Worm (Caenorhabditis elegans) whole organism, mixed stage, embryonic: ENCODE measurements around the gene figl-1.

ENCODE experiments used
- M03D4.4 ChIP-seq: sonication (generic microtip); optimal IDR thresholded peaks from 2 replicates; lab custom pipeline; 2017; ENCODE audit warnings: mild to moderate bottlenecking, missing genetic modification characterization, missing compliant biosample characterization
- ceh-39 ChIP-seq: fragments of 150-350 bp; optimal IDR thresholded peaks from 2 replicates; lab custom pipeline; 2014; ENCODE audit warnings: missing biosample characterization, missing genetic modification characterization
- ceh-43 ChIP-seq: fragments of 200-800 bp; sonication (Bioruptor generic); optimal IDR thresholded peaks from 2 replicates; lab custom pipeline; 2018; ENCODE audit warnings: mild to moderate bottlenecking, missing genetic modification characterization, moderate library complexity, missing compliant biosample characterization
- ceh-83 ChIP-seq: fragments of 200-800 bp; sonication (Bioruptor generic); optimal IDR thresholded peaks from 2 replicates; lab custom pipeline; 2018; ENCODE audit warnings: mild to moderate bottlenecking, missing genetic modification characterization, missing compliant biosample characterization
- ces-1 ChIP-seq: fragments of 150-350 bp; optimal IDR thresholded peaks from 2 replicates; lab custom pipeline; 2014; ENCODE audit warnings: missing biosample characterization, missing genetic modification reagents, missing genetic modification characterization
- cnd-1 ChIP-seq: fragments of 200-800 bp; sonication (Bioruptor generic); optimal IDR thresholded peaks from 2 replicates; lab custom pipeline; 2018; ENCODE audit warnings: mild to moderate bottlenecking, missing genetic modification characterization, missing compliant biosample characterization
- elt-1 ChIP-seq: sonication (generic microtip); optimal IDR thresholded peaks from 2 replicates; lab custom pipeline; 2017; ENCODE audit warnings: missing genetic modification characterization, mild to moderate bottlenecking, missing compliant biosample characterization, antibody characterized with exemption, moderate library complexity, borderline replicate concordance; ENCODE audit not compliant: insufficient read depth
- elt-3 ChIP-seq: fragments of 150-350 bp; optimal IDR thresholded peaks from 2 replicates; lab custom pipeline; 2014; ENCODE audit warnings: missing biosample characterization, missing genetic modification characterization
- flh-1 ChIP-seq: fragments of 200-800 bp; sonication (Bioruptor generic); optimal IDR thresholded peaks from 2 replicates; lab custom pipeline; 2018; ENCODE audit warnings: mild to moderate bottlenecking, missing genetic modification characterization, moderate library complexity, missing compliant biosample characterization
- ham-2 ChIP-seq: fragments of 200-800 bp; sonication (Bioruptor generic); optimal IDR thresholded peaks from 2 replicates; lab custom pipeline; 2018; ENCODE audit warnings: mild to moderate bottlenecking, missing genetic modification characterization, missing compliant biosample characterization
- hlh-1 ChIP-seq: fragments of 150-350 bp; optimal IDR thresholded peaks from 2 replicates; lab custom pipeline; 2014; ENCODE audit warnings: missing biosample characterization, missing genetic modification reagents, missing genetic modification characterization
- lin-13 ChIP-seq: fragments of 150-350 bp; optimal IDR thresholded peaks from 2 replicates; lab custom pipeline; 2014; ENCODE audit warnings: missing biosample characterization, missing genetic modification characterization
- lin-32 ChIP-seq: fragments of 200-800 bp; sonication (Bioruptor generic); optimal IDR thresholded peaks from 2 replicates; lab custom pipeline; 2018; ENCODE audit warnings: mild to moderate bottlenecking, missing genetic modification characterization, missing compliant biosample characterization
- lsy-2 ChIP-seq: fragments of 150-350 bp; optimal IDR thresholded peaks from 2 replicates; lab custom pipeline; 2014; ENCODE audit warnings: missing biosample characterization, missing genetic modification characterization
- mab-5 ChIP-seq: fragments of 150-350 bp; optimal IDR thresholded peaks from 2 replicates; lab custom pipeline; 2014; ENCODE audit warnings: missing biosample characterization, missing genetic modification characterization
- mep-1 ChIP-seq: fragments of 150-350 bp; optimal IDR thresholded peaks from 2 replicates; lab custom pipeline; 2017; ENCODE audit warnings: missing biosample characterization, missing genetic modification reagents, missing genetic modification characterization, inconsistent platforms
- mls-2 ChIP-seq: sonication (generic microtip); optimal IDR thresholded peaks from 2 replicates; lab custom pipeline; 2016; ENCODE audit warnings: mild to moderate bottlenecking, missing genetic modification characterization, moderate library complexity, missing compliant biosample characterization
- nhr-12 ChIP-seq: fragments of 150-350 bp; optimal IDR thresholded peaks from 2 replicates; lab custom pipeline; 2014; ENCODE audit warnings: missing biosample characterization, missing genetic modification characterization
- nhr-2 ChIP-seq: fragments of 150-350 bp; optimal IDR thresholded peaks from 2 replicates; lab custom pipeline; 2014; ENCODE audit warnings: missing biosample characterization, missing genetic modification characterization
- nhr-237 ChIP-seq: fragments of 150-350 bp; optimal IDR thresholded peaks from 2 replicates; lab custom pipeline; 2014; ENCODE audit warnings: missing biosample characterization, missing genetic modification characterization
- nhr-28 ChIP-seq: fragments of 150-350 bp; optimal IDR thresholded peaks from 2 replicates; lab custom pipeline; 2014; ENCODE audit warnings: missing biosample characterization, missing genetic modification characterization
- nhr-76 ChIP-seq: sonication (generic microtip); optimal IDR thresholded peaks from 2 replicates; lab custom pipeline; 2017; ENCODE audit warnings: missing biosample characterization, missing genetic modification characterization
- sem-2 ChIP-seq: fragments of 200-800 bp; sonication (Bioruptor generic); optimal IDR thresholded peaks from 2 replicates; lab custom pipeline; 2018; ENCODE audit warnings: mild to moderate bottlenecking, missing genetic modification characterization, missing compliant biosample characterization
- snpc-4 ChIP-seq: fragments of 150-350 bp; optimal IDR thresholded peaks from 2 replicates; lab custom pipeline; 2014; ENCODE audit warnings: missing biosample characterization, missing genetic modification characterization
- sptf-1 ChIP-seq: sonication (generic microtip); optimal IDR thresholded peaks from 2 replicates; lab custom pipeline; 2017; ENCODE audit warnings: mild to moderate bottlenecking, missing genetic modification characterization, moderate library complexity, missing compliant biosample characterization
- tbx-8 ChIP-seq: fragments of 200-800 bp; sonication (Bioruptor generic); optimal IDR thresholded peaks from 2 replicates; lab custom pipeline; 2018; ENCODE audit warnings: mild to moderate bottlenecking, missing genetic modification characterization, moderate library complexity, missing compliant biosample characterization
- unc-120 ChIP-seq: sonication (generic microtip); optimal IDR thresholded peaks from 2 replicates; lab custom pipeline; 2017; ENCODE audit warnings: missing genetic modification characterization, missing compliant biosample characterization; ENCODE audit not compliant: poor library complexity, severe bottlenecking
- unc-62 ChIP-seq: fragments of 150-350 bp; optimal IDR thresholded peaks from 2 replicates; lab custom pipeline; 2014; ENCODE audit warnings: missing biosample characterization, missing genetic modification reagents, missing genetic modification characterization
- zip-8 ChIP-seq: fragments of 150-350 bp; optimal IDR thresholded peaks from 2 replicates; lab custom pipeline; 2014; ENCODE audit warnings: missing biosample characterization, missing genetic modification characterization
- ztf-11 ChIP-seq: fragments of 150-350 bp; optimal IDR thresholded peaks from 2 replicates; lab custom pipeline; 2014; ENCODE audit warnings: missing biosample characterization, missing genetic modification characterization

Gene figl-1

DNA sequence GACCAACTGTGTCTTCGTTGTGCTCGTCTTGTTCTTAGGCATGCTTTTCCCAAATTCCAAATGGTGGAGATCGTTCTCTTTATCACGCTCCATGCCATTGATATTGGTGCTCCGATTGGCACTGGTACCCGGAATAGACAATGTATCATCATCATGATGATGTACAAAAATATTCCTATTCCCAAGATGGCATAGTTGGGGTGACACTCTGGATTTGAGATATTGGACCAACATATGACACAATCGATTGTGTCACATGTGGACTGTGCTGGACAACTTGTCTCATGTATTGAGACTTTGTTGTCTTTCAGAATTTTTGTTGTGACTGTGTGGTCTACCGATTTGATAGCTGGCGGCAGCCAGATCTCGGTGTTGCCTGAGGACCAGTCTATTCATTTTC is 41.6 kb downstream of the figl-1 start:
- no peak for TF ChIP-seq mep-1 (tag; lab: Kevin White, UChicago)
- TF ChIP-seq M03D4.4 (tag; lab: Kevin White, UChicago): no peak
- no peak for TF ChIP-seq cnd-1
- TF ChIP-seq lsy-2 (tag; lab: Kevin White, UChicago): no peak
- no peak for TF ChIP-seq nhr-2 (tag; lab: Kevin White, UChicago)

DNA sequence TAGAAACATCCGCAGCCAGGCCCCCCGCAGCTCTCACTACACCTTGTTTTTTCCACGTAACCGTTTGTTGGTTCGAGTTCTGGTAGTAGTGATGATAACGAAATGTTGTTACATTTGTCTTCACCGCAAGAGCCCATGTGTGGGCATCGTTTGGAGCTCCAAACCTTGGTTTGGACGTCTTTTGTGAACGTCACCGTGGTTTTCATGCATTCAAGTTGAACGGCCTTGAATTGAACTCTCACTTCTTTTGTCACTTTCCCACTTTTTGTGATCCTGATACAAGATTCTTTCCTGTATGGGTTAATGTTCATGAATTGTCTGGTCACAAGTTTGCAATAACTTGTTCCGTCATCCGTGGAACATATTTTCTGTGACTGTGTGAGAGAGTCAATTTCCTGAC is 42.0 kb downstream of the figl-1 start:
- TF ChIP-seq ceh-43 (GFP tag; lab: Kevin White, UChicago) (no peak), lin-13 (tag; lab: Kevin White, UChicago) (no peak), flh-1 (GFP tag; lab: Kevin White, UChicago) (no peak), ceh-39 (tag; lab: Kevin White, UChicago) (no peak), nhr-76 (tag; lab: Kevin White, UChicago) (no peak), ces-1 (GFP tag; lab: Kevin White, UChicago) (no peak)

ce11 chrV:4302842-4303241 is 43.0 kb downstream of the figl-1 start:
- TF ChIP-seq cnd-1: no peak
- no peak for TF ChIP-seq ztf-11 (tag; lab: Kevin White, UChicago)
- no peak for TF ChIP-seq lin-13 (tag; lab: Kevin White, UChicago)
- TF ChIP-seq ham-2 (GFP tag; lab: Kevin White, UChicago): no peak
- TF ChIP-seq mab-5 (tag; lab: Kevin White, UChicago): no peak
- TF ChIP-seq sptf-1 (tag; lab: Kevin White, UChicago): no peak
- no peak for TF ChIP-seq sem-2 (GFP tag; lab: Kevin White, UChicago)
- no peak for TF ChIP-seq elt-1 (tag; lab: Kevin White, UChicago)
- no peak for TF ChIP-seq elt-3
- TF ChIP-seq ceh-83 (GFP tag; lab: Kevin White, UChicago): no peak
- no peak for TF ChIP-seq lin-32 (GFP tag; lab: Kevin White, UChicago)
- TF ChIP-seq unc-120: no peak
- no peak for TF ChIP-seq M03D4.4 (tag; lab: Kevin White, UChicago)
- no peak for TF ChIP-seq nhr-28
- TF ChIP-seq hlh-1 (tag; lab: Kevin White, UChicago): no peak

- TF ChIP-seq lin-32 (GFP tag; lab: Kevin White, UChicago): no peak
- no peak for TF ChIP-seq sem-2 (GFP tag; lab: Kevin White, UChicago)
- TF ChIP-seq flh-1 (GFP tag; lab: Kevin White, UChicago): no peak
- TF ChIP-seq ceh-39 (tag; lab: Kevin White, UChicago): no peak
- TF ChIP-seq nhr-2 (tag; lab: Kevin White, UChicago): no peak
- no peak for TF ChIP-seq nhr-28
- TF ChIP-seq lin-13 (tag; lab: Kevin White, UChicago): no peak
- no peak for TF ChIP-seq tbx-8 (GFP tag; lab: Kevin White, UChicago)
- no peak for TF ChIP-seq elt-1 (tag; lab: Kevin White, UChicago)
- no peak for TF ChIP-seq unc-62
- TF ChIP-seq ztf-11 (tag; lab: Kevin White, UChicago): no peak
- TF ChIP-seq nhr-237 (tag; lab: Kevin White, UChicago): no peak
- TF ChIP-seq, all 35 proteins: peak for 0
Measured at ce11 chrV:4299741-4300140, 46.1 kb downstream of the figl-1 start, which contains the start of gene ZC132.3. Gene ZC132.3 (minus strand): TSS chrV:4299841.

DNA sequence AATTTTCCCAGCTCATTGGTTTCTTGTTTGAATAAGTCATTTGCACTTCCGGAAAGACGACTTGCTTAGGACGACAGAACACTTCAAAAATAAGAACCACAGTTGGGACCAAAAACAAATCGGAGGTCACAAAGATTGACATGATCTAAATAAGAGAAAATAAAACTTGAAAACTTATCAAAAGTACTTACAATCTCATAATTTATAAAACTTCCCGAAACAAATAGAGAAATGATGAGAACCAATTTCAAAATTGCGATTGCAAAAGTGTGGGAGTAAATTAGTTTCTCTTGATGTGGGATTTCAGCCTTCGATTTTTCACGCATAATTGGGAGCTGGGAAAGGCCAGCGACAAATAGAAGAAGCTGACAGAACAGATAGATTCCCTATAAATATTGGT is 47.2 kb downstream of the figl-1 start, which contains the start of gene ZC132.11:
Gene ZC132.11, minus strand, starts transcription at position 101 of the 400 bp plus-strand sequence.
- TF ChIP-seq mls-2 (no peak), lsy-2 (tag; lab: Kevin White, UChicago) (no peak), elt-3 (no peak), unc-120 (no peak), ceh-83 (GFP tag; lab: Kevin White, UChicago) (no peak), ham-2 (GFP tag; lab: Kevin White, UChicago) (no peak), nhr-76 (tag; lab: Kevin White, UChicago) (no peak), ceh-43 (GFP tag; lab: Kevin White, UChicago) (no peak), hlh-1 (tag; lab: Kevin White, UChicago) (no peak), nhr-12 (tag; lab: Kevin White, UChicago) (no peak), zip-8 (tag; lab: Kevin White, UChicago) (no peak), nhr-28 (no peak), ces-1 (GFP tag; lab: Kevin White, UChicago) (no peak), ceh-39 (tag; lab: Kevin White, UChicago) (no peak), snpc-4 (tag; lab: Kevin White, UChicago) (no peak), M03D4.4 (tag; lab: Kevin White, UChicago) (no peak), elt-1 (tag; lab: Kevin White, UChicago) (no peak)
